Fruit fly (Drosophila melanogaster): Measurements from ENCODE around the gene CG14151.

CG14151 gene

DNA sequence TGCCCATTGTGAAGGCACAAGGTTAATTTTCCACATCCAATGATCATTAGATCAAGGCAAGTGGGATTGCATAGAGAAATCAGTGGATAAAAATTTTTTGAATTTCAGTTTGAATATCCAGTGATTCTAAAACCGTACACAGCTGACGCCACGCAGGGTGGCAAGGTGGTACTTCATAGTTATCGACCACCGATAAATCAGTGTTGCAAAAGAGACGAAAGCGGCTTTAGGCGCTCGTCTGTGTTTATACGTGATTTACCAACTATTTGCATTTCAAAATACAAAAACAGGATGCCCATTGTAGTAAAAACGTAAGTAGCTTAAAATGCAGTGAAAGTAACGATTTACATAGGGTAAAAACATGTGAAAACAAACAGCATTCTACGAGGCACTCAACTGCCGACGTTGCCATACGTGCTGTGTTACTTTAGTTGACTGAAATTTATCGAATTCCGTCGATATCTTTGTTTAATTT lies 2.6 kb upstream of the CG14151 start, which contains the start of the genes CG42535, CG34001 and hay (continued):
- TF ChIP-seq CG6654 (GFP tag; optimal IDR thresholded peaks at IDR 0.05) (peak; percentile 98), Meics (GFP tag; optimal IDR thresholded peaks at IDR 0.05) (no peak), CG30403 (GFP tag; optimal IDR thresholded peaks at IDR 0.05) (no peak), amos (GFP tag; IDR thresholded peaks at IDR 0.05; ENCODE audit: partially characterized antibody) (peak; percentile 38; the same call in 1 of the 2 replicates), esg (GFP tag; conservative IDR thresholded peaks at IDR 0.05) (no peak), Fer2 (tag; optimal IDR thresholded peaks at IDR 0.05) (no peak), abd-A (tag; optimal IDR thresholded peaks at IDR 0.05) (no peak), Antp (GFP tag; optimal IDR thresholded peaks at IDR 0.05) (no peak), peb (GFP tag; IDR thresholded peaks at IDR 0.05) (no peak), CG1529 (GFP tag; optimal IDR thresholded peaks at IDR 0.05) (no peak), CG10979 (tag; optimal IDR thresholded peaks at IDR 0.05) (no peak), trh (GFP tag; optimal IDR thresholded peaks at IDR 0.05) (no peak), CG10431 (GFP tag; optimal IDR thresholded peaks at IDR 0.05) (no peak), CG31365 (tag; optimal IDR thresholded peaks at IDR 0.05) (no peak), jumu (GFP tag; optimal IDR thresholded peaks at IDR 0.05) (peak; percentile 8), br (optimal IDR thresholded peaks at IDR 0.05) (no peak), ATbp (GFP tag; optimal IDR thresholded peaks at IDR 0.05) (no peak), en (GFP tag; optimal IDR thresholded peaks at IDR 0.05) (no peak), CG10274 (GFP tag; optimal IDR thresholded peaks at IDR 0.05) (no peak), pho (GFP tag; optimal IDR thresholded peaks at IDR 0.05) (peak; percentile 11), gcm2 (GFP tag; optimal IDR thresholded peaks at IDR 0.05) (no peak), CG8089 (GFP tag; optimal IDR thresholded peaks at IDR 0.05) (no peak), CG17829 (tag; optimal IDR thresholded peaks at IDR 0.05) (peak; percentile 36), ap (GFP tag; IDR thresholded peaks at IDR 0.05) (no peak), CG7556 (GFP tag; optimal IDR thresholded peaks at IDR 0.05) (no peak), CG15479 (GFP tag; optimal IDR thresholded peaks at IDR 0.05) (no peak), CG12299 (tag; optimal IDR thresholded peaks at IDR 0.05) (no peak), zen (tag; optimal IDR thresholded peaks at IDR 0.05) (peak; percentile 13), al (GFP tag; IDR thresholded peaks at IDR 0.05) (no peak), CG1233 (GFP tag; optimal IDR thresholded peaks at IDR 0.05) (no peak), repo (GFP tag; optimal IDR thresholded peaks at IDR 0.05) (no peak), Xrp1 (GFP tag; IDR thresholded peaks at IDR 0.05) (peak; percentile 25; the same call in 1 of the 2 replicates), CG5245 (GFP tag; optimal IDR thresholded peaks at IDR 0.05) (no peak), Fer1 (GFP tag; optimal IDR thresholded peaks at IDR 0.05) (no peak), Atf3 (GFP tag; optimal IDR thresholded peaks at IDR 0.05) (no peak), Ssrp (tag; optimal IDR thresholded peaks at IDR 0.05) (no peak), CG3407 (GFP tag; optimal IDR thresholded peaks at IDR 0.05) (no peak), CG4617 (GFP tag; optimal IDR thresholded peaks at IDR 0.05; ENCODE audit: borderline replicate concordance) (peak; percentile 58), Hr39 (optimal IDR thresholded peaks at IDR 0.05) (no peak), Mrtf (GFP tag; IDR thresholded peaks at IDR 0.05) (no peak), Lim3 (GFP tag; IDR thresholded peaks at IDR 0.05) (no peak), CG11560 (tag; IDR thresholded peaks at IDR 0.05) (no peak), Ets65A (GFP tag) (peak; percentile 62), YL-1 (GFP tag; optimal IDR thresholded peaks at IDR 0.05) (peak; percentile 69), Dad (GFP tag; optimal IDR thresholded peaks at IDR 0.05) (no peak), fd96Cb (tag; optimal IDR thresholded peaks at IDR 0.05) (no peak), GATAe (GFP tag; conservative IDR thresholded peaks at IDR 0.05) (no peak), vfl (GFP tag; optimal IDR thresholded peaks at IDR 0.05) (no peak), tin (GFP tag; optimal IDR thresholded peaks at IDR 0.05) (no peak), sob (GFP tag; IDR thresholded peaks at IDR 0.05) (no peak), Sin3A (optimal IDR thresholded peaks at IDR 0.05) (peak; percentile 98), onecut (GFP tag; IDR thresholded peaks at IDR 0.05) (no peak), ara (GFP tag; IDR thresholded peaks at IDR 0.05) (no peak), phol (tag; optimal IDR thresholded peaks at IDR 0.05) (peak; percentile 43)
